Worm (Caenorhabditis elegans): Measurements from ENCODE around the gene F08G2.7.

ce11 chrII:13838403-13838802 lies 2.6 kb downstream of the F08G2.7 start:
- TF ChIP-seq ets-7 (tag; optimal IDR thresholded peaks at IDR 0.05) (no peak), sea-1 (GFP tag; conservative IDR thresholded peaks at IDR 0.05) (no peak), B0310.2 (tag; optimal IDR thresholded peaks at IDR 0.05) (no peak), ceh-36 (tag; optimal IDR thresholded peaks at IDR 0.05) (no peak), tra-4 (tag; optimal IDR thresholded peaks at IDR 0.05) (no peak), tbx-37 (GFP tag; conservative IDR thresholded peaks at IDR 0.05) (no peak), hmbx-1 (tag; optimal IDR thresholded peaks at IDR 0.05) (no peak), ama-1 (optimal IDR thresholded peaks at IDR 0.05) (no peak), tbx-11 (GFP tag; IDR thresholded peaks at IDR 0.05) (no peak), scrt-1 (GFP tag; IDR thresholded peaks at IDR 0.05) (no peak)
